Fruit fly (Drosophila melanogaster) whole organism, embryonic: ENCODE results near the gene CG4338.

Experiments
- Aef1 ChIP-seq: fragments of 200-800 bp; sonication (Bioruptor generic); IDR thresholded peaks from 3 replicates; pipeline ENCODE4 v1.3.6; 2022; ENCODE audit warnings: missing biosample characterization, missing genetic modification characterization
- Bteb2 ChIP-seq: fragments of 200-800 bp; sonication (Bioruptor generic); optimal IDR thresholded peaks from 2 replicates; lab custom pipeline; 2016; ENCODE audit warnings: missing biosample characterization, missing genetic modification characterization
- CG10147 ChIP-seq: fragments of 200-800 bp; sonication (Bioruptor generic); optimal IDR thresholded peaks from 2 replicates; lab custom pipeline; 2019; ENCODE audit warnings: missing biosample characterization, mild to moderate bottlenecking, missing genetic modification characterization, moderate library complexity
- CG10267 ChIP-seq: fragments of 200-800 bp; sonication (Bioruptor generic); optimal IDR thresholded peaks from 2 replicates; lab custom pipeline; 2018; ENCODE audit warnings: missing biosample characterization, mild to moderate bottlenecking, missing genetic modification characterization, moderate library complexity
- CG10274 ChIP-seq: fragments of 200-800 bp; sonication (Bioruptor generic); optimal IDR thresholded peaks from 3 replicates; lab custom pipeline; 2017; ENCODE audit warnings: missing biosample characterization, mild to moderate bottlenecking, missing genetic modification characterization
- CG10565 ChIP-seq: fragments of 200-800 bp; sonication (Bioruptor generic); optimal IDR thresholded peaks from 3 replicates; lab custom pipeline; 2016; ENCODE audit warnings: missing biosample characterization, mild to moderate bottlenecking, missing genetic modification characterization
- CG12299 ChIP-seq: fragments of 200-800 bp; sonication (Bioruptor generic); optimal IDR thresholded peaks from 2 replicates; lab custom pipeline; 2018; ENCODE audit warnings: missing biosample characterization, mild to moderate bottlenecking, missing genetic modification characterization
- CG1233 ChIP-seq: fragments of 200-800 bp; sonication (Bioruptor generic); optimal IDR thresholded peaks from 4 replicates; lab custom pipeline; 2018; ENCODE audit warnings: missing biosample characterization, mild to moderate bottlenecking, missing genetic modification characterization
- CG12744 ChIP-seq: fragments of 200-800 bp; sonication (Bioruptor generic); optimal IDR thresholded peaks from 2 replicates; lab custom pipeline; 2016; ENCODE audit warnings: missing biosample characterization, missing genetic modification characterization
- CG12769 ChIP-seq: fragments of 200-800 bp; sonication (Bioruptor generic); optimal IDR thresholded peaks from 2 replicates; lab custom pipeline; 2019; ENCODE audit warnings: missing biosample characterization, mild to moderate bottlenecking, missing genetic modification characterization, moderate library complexity
- CG14014 ChIP-seq: fragments of 200-800 bp; sonication (Bioruptor generic); IDR thresholded peaks from 2 replicates; pipeline ENCODE4 v1.3.6; 2022; ENCODE audit warnings: missing biosample characterization, missing genetic modification characterization
- CG15479 ChIP-seq: fragments of 200-800 bp; sonication (Bioruptor generic); optimal IDR thresholded peaks from 3 replicates; lab custom pipeline; 2019; ENCODE audit warnings: missing biosample characterization, mild to moderate bottlenecking, missing genetic modification characterization, moderate library complexity
- CG17328 ChIP-seq: fragments of 200-800 bp; sonication (Bioruptor generic); IDR thresholded peaks from 2 replicates; pipeline ENCODE4 v1.3.6; 2022; ENCODE audit warnings: missing biosample characterization, missing genetic modification characterization
- CG34376 ChIP-seq: fragments of 200-800 bp; sonication (Bioruptor generic); optimal IDR thresholded peaks from 2 replicates; lab custom pipeline; 2018; ENCODE audit warnings: missing biosample characterization, mild to moderate bottlenecking, missing genetic modification characterization
- CG4328 ChIP-seq: fragments of 200-800 bp; sonication (Bioruptor generic); optimal IDR thresholded peaks from 3 replicates; lab custom pipeline; 2017; ENCODE audit warnings: missing biosample characterization, missing genetic modification reagents, missing genetic modification characterization
- CG43689 ChIP-seq: fragments of 200-800 bp; sonication (Bioruptor generic); IDR thresholded peaks from 2 replicates; pipeline ENCODE4 v1.3.6; 2022; ENCODE audit warnings: missing biosample characterization, missing genetic modification characterization
- CG7271 ChIP-seq: fragments of 200-800 bp; sonication (Bioruptor generic); optimal IDR thresholded peaks from 2 replicates; lab custom pipeline; 2018; ENCODE audit warnings: missing biosample characterization, mild to moderate bottlenecking, missing genetic modification characterization, moderate library complexity
- CG7372 ChIP-seq: fragments of 200-800 bp; sonication (Bioruptor generic); IDR thresholded peaks from 2 replicates; pipeline ENCODE4 v1.3.6; 2022; ENCODE audit warnings: missing biosample characterization, missing genetic modification characterization
- CG7839 ChIP-seq: fragments of 200-800 bp; sonication (Bioruptor generic); optimal IDR thresholded peaks from 3 replicates; lab custom pipeline; 2018; ENCODE audit warnings: missing biosample characterization, mild to moderate bottlenecking, missing genetic modification characterization, moderate library complexity
- CG8924 ChIP-seq: fragments of 200-800 bp; optimal IDR thresholded peaks from 3 replicates; lab custom pipeline; 2019; ENCODE audit warnings: missing biosample characterization, mild to moderate bottlenecking, missing genetic modification characterization, moderate library complexity
- CG9437 ChIP-seq: fragments of 200-800 bp; sonication (Bioruptor generic); optimal IDR thresholded peaks from 2 replicates; lab custom pipeline; 2018; ENCODE audit warnings: missing biosample characterization, mild to moderate bottlenecking, missing genetic modification characterization
- CG9817 ChIP-seq: fragments of 200-800 bp; sonication (Bioruptor generic); optimal IDR thresholded peaks from 2 replicates; lab custom pipeline; 2018; ENCODE audit warnings: missing biosample characterization, mild to moderate bottlenecking, missing genetic modification characterization, moderate library complexity
- D19B ChIP-seq: fragments of 200-800 bp; sonication (Bioruptor generic); optimal IDR thresholded peaks from 2 replicates; lab custom pipeline; 2017; ENCODE audit warnings: missing biosample characterization, mild to moderate bottlenecking, missing genetic modification characterization
- Dbx ChIP-seq: fragments of 200-800 bp; sonication (Bioruptor generic); IDR thresholded peaks from 3 replicates; pipeline ENCODE4 v1.3.6; 2022; ENCODE audit warnings: missing biosample characterization, missing genetic modification characterization
- Doc2 ChIP-seq: fragments of 200-800 bp; sonication (Bioruptor generic); IDR thresholded peaks from 2 replicates; pipeline ENCODE4 v1.3.6; 2022; ENCODE audit warnings: missing biosample characterization, missing genetic modification characterization
- E2f1 ChIP-seq: fragments of 200-800 bp; sonication (Bioruptor generic); IDR thresholded peaks from 2 replicates; pipeline ENCODE4 v1.3.6; 2022; ENCODE audit warnings: missing biosample characterization, missing genetic modification characterization
- Fer2 ChIP-seq: fragments of 200-800 bp; sonication (Bioruptor generic); optimal IDR thresholded peaks from 2 replicates; lab custom pipeline; 2018; ENCODE audit warnings: missing biosample characterization, mild to moderate bottlenecking, missing genetic modification characterization, moderate library complexity
- H2.0 ChIP-seq: fragments of 200-800 bp; sonication (Bioruptor generic); IDR thresholded peaks from 2 replicates; pipeline ENCODE4 v1.3.6; 2022; ENCODE audit warnings: missing biosample characterization, missing genetic modification characterization
- HLH3B ChIP-seq: fragments of 200-800 bp; sonication (Bioruptor generic); IDR thresholded peaks from 2 replicates; pipeline ENCODE4 v1.3.6; 2022; ENCODE audit warnings: missing biosample characterization, missing genetic modification characterization
- Med ChIP-seq: fragments of 200-800 bp; sonication (Bioruptor generic); peaks from one replicate; lab custom pipeline; 2016; ENCODE audit warnings: missing biosample characterization, missing genetic modification characterization, mild to moderate bottlenecking, inconsistent platforms, moderate library complexity
- Mrtf ChIP-seq: fragments of 200-800 bp; sonication (Bioruptor generic); IDR thresholded peaks from 3 replicates; pipeline ENCODE4 v1.3.6; 2022; ENCODE audit warnings: missing biosample characterization, missing genetic modification characterization
- Oaz ChIP-seq: fragments of 200-800 bp; sonication (Bioruptor generic); IDR thresholded peaks from 2 replicates; pipeline ENCODE4 v1.3.6; 2022; ENCODE audit warnings: missing biosample characterization, missing genetic modification characterization
- Optix ChIP-seq: fragments of 200-800 bp; sonication (Bioruptor generic); IDR thresholded peaks from 3 replicates; pipeline ENCODE4 v1.3.6; 2022; ENCODE audit warnings: missing biosample characterization, missing genetic modification characterization
- Rx ChIP-seq: fragments of 200-800 bp; sonication (Bioruptor generic); IDR thresholded peaks from 2 replicates; pipeline ENCODE4 v1.3.6; 2022; ENCODE audit warnings: missing biosample characterization, missing genetic modification characterization
- Sox102F ChIP-seq: fragments of 200-800 bp; sonication (Bioruptor generic); optimal IDR thresholded peaks from 2 replicates; lab custom pipeline; 2018; ENCODE audit warnings: missing biosample characterization, mild to moderate bottlenecking, missing genetic modification characterization, moderate library complexity
- Sry-β ChIP-seq: fragments of 200-800 bp; sonication (Bioruptor generic); optimal IDR thresholded peaks from 2 replicates; lab custom pipeline; 2018; ENCODE audit warnings: missing biosample characterization, mild to moderate bottlenecking, missing genetic modification characterization, moderate library complexity
- br ChIP-seq: fragments of >200 bp; optimal IDR thresholded peaks from 2 replicates; lab custom pipeline; 2017
- cwo ChIP-seq: fragments of 200-800 bp; sonication (Bioruptor generic); optimal IDR thresholded peaks from 3 replicates; lab custom pipeline; 2017; ENCODE audit warnings: missing biosample characterization, missing genetic modification characterization, mild to moderate bottlenecking, moderate library complexity, missing genetic modification reagents
- da ChIP-seq: fragments of 200-800 bp; sonication (Bioruptor generic); optimal IDR thresholded peaks from 2 replicates; lab custom pipeline; 2016; ENCODE audit warnings: missing biosample characterization, missing genetic modification characterization
- esg ChIP-seq: fragments of 200-800 bp; sonication (Bioruptor generic); conservative IDR thresholded peaks from 2 replicates; pipeline ENCODE4 v1.3.6; 2022; ENCODE audit warnings: missing biosample characterization, missing genetic modification characterization
- gce ChIP-seq: fragments of 200-800 bp; sonication (Bioruptor generic); IDR thresholded peaks from 3 replicates; pipeline ENCODE4 v1.3.6; 2022; ENCODE audit warnings: missing biosample characterization, missing genetic modification characterization
- gsb ChIP-seq: fragments of 200-800 bp; sonication (Bioruptor generic); IDR thresholded peaks from 2 replicates; pipeline ENCODE4 v1.3.6; 2022; ENCODE audit warnings: missing biosample characterization, missing genetic modification characterization
- gt ChIP-seq: fragments of 200-800 bp; sonication (Bioruptor generic); IDR thresholded peaks from 2 replicates; pipeline ENCODE4 v1.3.6; 2022; ENCODE audit warnings: missing biosample characterization, missing genetic modification characterization
- ind ChIP-seq: fragments of 200-800 bp; sonication (Bioruptor generic); optimal IDR thresholded peaks from 3 replicates; lab custom pipeline; 2016; ENCODE audit warnings: missing biosample characterization, missing genetic modification characterization
- jigr1 ChIP-seq: fragments of 200-800 bp; sonication (Bioruptor generic); IDR thresholded peaks from 3 replicates; pipeline ENCODE4 v1.3.6; 2022; ENCODE audit warnings: missing biosample characterization, missing genetic modification characterization
- lilli ChIP-seq: fragments of 200-800 bp; sonication (Bioruptor generic); optimal IDR thresholded peaks from 3 replicates; lab custom pipeline; 2016; ENCODE audit warnings: missing biosample characterization, missing genetic modification characterization
- onecut ChIP-seq: fragments of 200-800 bp; sonication (Bioruptor generic); IDR thresholded peaks from 2 replicates; pipeline ENCODE4 v1.3.6; 2022; ENCODE audit warnings: missing biosample characterization, missing genetic modification characterization
- slbo ChIP-seq: fragments of 200-800 bp; sonication (Bioruptor generic); IDR thresholded peaks from 2 replicates; pipeline ENCODE4 v1.3.6; 2022; ENCODE audit warnings: missing biosample characterization, missing genetic modification characterization
- ssp ChIP-seq: fragments of 200-800 bp; sonication (Bioruptor generic); IDR thresholded peaks from 2 replicates; pipeline ENCODE4 v1.3.6; 2022; ENCODE audit warnings: missing biosample characterization, missing genetic modification characterization
- stc ChIP-seq: fragments of 200-800 bp; sonication (Bioruptor generic); IDR thresholded peaks from 2 replicates; pipeline ENCODE4 v1.3.6; 2022; ENCODE audit warnings: missing biosample characterization, missing genetic modification characterization
- tap ChIP-seq: fragments of 200-800 bp; optimal IDR thresholded peaks from 3 replicates; lab custom pipeline; 2019; ENCODE audit warnings: missing biosample characterization, mild to moderate bottlenecking, missing genetic modification characterization, moderate library complexity
- zfh2 ChIP-seq: fragments of 200-800 bp; sonication (Bioruptor generic); optimal IDR thresholded peaks from 2 replicates; lab custom pipeline; 2016; ENCODE audit warnings: missing biosample characterization, missing genetic modification characterization

Gene CG4338

DNA sequence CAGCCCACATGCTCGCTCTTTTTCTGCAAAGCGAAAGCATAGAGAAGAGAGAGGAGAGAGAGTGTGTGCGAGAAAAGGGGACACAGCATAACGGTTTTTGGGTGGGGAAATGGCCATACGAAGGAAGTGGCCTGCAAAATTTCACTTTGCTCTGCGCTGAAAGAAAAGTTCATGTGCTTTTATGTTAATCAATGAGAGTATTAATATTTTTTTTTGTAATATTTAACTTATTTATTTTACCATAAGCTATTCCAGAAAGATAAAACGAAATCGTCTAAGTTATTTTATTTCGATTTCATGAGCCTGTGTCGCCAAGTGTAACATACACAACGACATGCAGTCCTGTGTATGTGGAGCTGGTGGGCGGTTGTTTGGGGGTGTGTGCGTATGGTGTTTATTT is 24.9 kb upstream of the CG4338 start (continued):
- TF ChIP-seq CG1233 (GFP tag; lab: Kevin White, UChicago) (no peak), CG34376 (GFP tag; lab: Kevin White, UChicago) (peak; percentile 41), CG12744 (GFP tag; lab: Kevin White, UChicago) (no peak), Sox102F (GFP tag; lab: Kevin White, UChicago) (no peak), CG15479 (no peak), CG14014 (GFP tag; lab: Robert Waterston, UW) (peak; percentile 83), CG10274 (GFP tag; lab: Kevin White, UChicago) (no peak), E2f1 (GFP tag; lab: Robert Waterston, UW) (peak; percentile 76), D19B (GFP tag; lab: Kevin White, UChicago) (peak; percentile 16), slbo (GFP tag; lab: Robert Waterston, UW) (peak; percentile 85), H2.0 (GFP tag; lab: Robert Waterston, UW) (peak; percentile 58), Optix (GFP tag; lab: Robert Waterston, UW) (no peak; the same call in 2 of the 3 replicates), CG17328 (GFP tag; lab: Robert Waterston, UW) (peak; percentile 76), ssp (GFP tag; lab: Robert Waterston, UW) (peak; percentile 53), zfh2 (GFP tag; lab: Kevin White, UChicago) (peak; percentile 32), Sry-β (GFP tag; lab: Kevin White, UChicago) (no peak), CG9817 (peak; percentile 69), ind (peak; percentile 58), gce (GFP tag; lab: Robert Waterston, UW) (0 out of 3 replicates have a peak, but pooled peaks have one; percentile 38), Rx (peak; percentile 52), stc (peak; percentile 71), CG8924 (tag; lab: Kevin White, UChicago) (peak; percentile 67), Doc2 (GFP tag; lab: Robert Waterston, UW) (0 out of 2 replicates have a peak, but pooled peaks have one; percentile 5), tap (tag; lab: Kevin White, UChicago) (no peak), HLH3B (GFP tag; lab: Robert Waterston, UW) (peak; percentile 68), CG43689 (GFP tag; lab: Robert Waterston, UW) (0 out of 2 replicates have a peak, but pooled peaks have one; percentile 29), CG12299 (peak; percentile 71), cwo (GFP tag; lab: Kevin White, UChicago) (peak; percentile 72), Fer2 (tag; lab: Kevin White, UChicago) (peak; percentile 29), CG4328 (GFP tag; lab: Kevin White, UChicago) (peak; percentile 25), Med (GFP tag; lab: Kevin White, UChicago) (peak; percentile 77), Mrtf (GFP tag; lab: Robert Waterston, UW) (peak; percentile 46; the same call in 1 of the 3 replicates), Bteb2 (GFP tag; lab: Kevin White, UChicago) (peak; percentile 9), Oaz (GFP tag; lab: Robert Waterston, UW) (0 out of 2 replicates have a peak, but pooled peaks have one; percentile 21), gsb (GFP tag; lab: Robert Waterston, UW) (peak; percentile 57; the same call in 1 of the 2 replicates), CG9437 (peak; percentile 41), gt (0 out of 2 replicates have a peak, but pooled peaks have one; percentile 14), CG10565 (no peak), CG10147 (GFP tag; lab: Kevin White, UChicago) (no peak), onecut (GFP tag; lab: Robert Waterston, UW) (peak; percentile 51), CG10267 (tag; lab: Kevin White, UChicago) (peak; percentile 39), Dbx (peak; percentile 78), Aef1 (GFP tag; lab: Robert Waterston, UW) (peak; percentile 66; the same call in 2 of the 3 replicates), CG7839 (tag; lab: Kevin White, UChicago) (no peak), CG7372 (peak; percentile 60), CG7271 (tag; lab: Kevin White, UChicago) (no peak), esg (GFP tag; lab: Robert Waterston, UW) (peak; percentile 70), CG12769 (tag; lab: Kevin White, UChicago) (no peak), jigr1 (GFP tag; lab: Robert Waterston, UW) (peak; percentile 26; the same call in 1 of the 3 replicates), lilli (GFP tag; lab: Kevin White, UChicago) (peak; percentile 65), br (lab: Kevin White, UChicago) (no peak), da (GFP tag; lab: Kevin White, UChicago) (no peak)
